Worm (Caenorhabditis elegans) whole organism, young adult: Measurements from ENCODE around the gene srg-15.

ENCODE experiments used
- F10E7.11 ChIP-seq: sonication (generic microtip); optimal IDR thresholded peaks from 2 replicates; lab custom pipeline; 2017; ENCODE audit warnings: mild to moderate bottlenecking, missing genetic modification characterization, moderate library complexity, missing compliant biosample characterization
- Y67H2A.10 ChIP-seq: fragments of 200-800 bp; sonication (Bioruptor generic); conservative IDR thresholded peaks from 2 replicates; pipeline ENCODE4 v1.3.6; 2022; ENCODE audit warnings: missing genetic modification reagents, missing genetic modification characterization, missing compliant biosample characterization
- Y79H2A.3 ChIP-seq: fragments of 200-800 bp; sonication (Bioruptor generic); conservative IDR thresholded peaks from 2 replicates; pipeline ENCODE4 v1.3.6; 2022; ENCODE audit warnings: missing genetic modification reagents, missing genetic modification characterization, missing compliant biosample characterization
- ZK185.1 ChIP-seq: sonication (generic microtip); optimal IDR thresholded peaks from 2 replicates; lab custom pipeline; 2016; ENCODE audit warnings: mild to moderate bottlenecking, missing genetic modification characterization, missing compliant biosample characterization; ENCODE audit not compliant: poor library complexity, severe bottlenecking
- ama-1 ChIP-seq, 3 experiments: fragments of 150-350 bp in 1 of 3; sonication (generic microtip) in 2 of 3; optimal IDR thresholded peaks; 2 replicates each; lab custom pipeline; 2014 to 2018; ENCODE audit warnings: missing biosample characterization in 2 of 3, missing genetic modification characterization in 2 of 3, missing genetic modification reagents in 2 of 3
- attf-6 ChIP-seq: fragments of 200-800 bp; sonication (Bioruptor generic); IDR thresholded peaks from 2 replicates; pipeline ENCODE4 v1.3.6; 2022; ENCODE audit warnings: missing genetic modification reagents, missing genetic modification characterization, missing compliant biosample characterization
- ceh-100 ChIP-seq: fragments of 200-800 bp; sonication (Bioruptor generic); IDR thresholded peaks from 2 replicates; pipeline ENCODE4 v1.3.6; 2022; ENCODE audit warnings: missing genetic modification reagents, missing genetic modification characterization, missing compliant biosample characterization
- ceh-40 ChIP-seq: fragments of 200-800 bp; sonication (Bioruptor generic); IDR thresholded peaks from 2 replicates; pipeline ENCODE4 v1.3.6; 2022; ENCODE audit warnings: missing genetic modification characterization, missing compliant biosample characterization
- die-1 ChIP-seq: sonication (generic microtip); optimal IDR thresholded peaks from 2 replicates; lab custom pipeline; 2016; ENCODE audit warnings: missing genotype, mild to moderate bottlenecking, missing genetic modification characterization, missing compliant biosample characterization
- dox-1 ChIP-seq: fragments of 200-800 bp; sonication (Bioruptor generic); IDR thresholded peaks from 2 replicates; pipeline ENCODE4 v1.3.6; 2022; ENCODE audit warnings: missing genetic modification reagents, missing genetic modification characterization, missing compliant biosample characterization
- egl-18 ChIP-seq: fragments of 200-800 bp; sonication (Bioruptor generic); IDR thresholded peaks from 2 replicates; pipeline ENCODE4 v1.3.6; 2022; ENCODE audit warnings: missing genetic modification reagents, missing genetic modification characterization, missing compliant biosample characterization
- egl-44 ChIP-seq: fragments of 200-800 bp; sonication (Bioruptor generic); IDR thresholded peaks from 2 replicates; pipeline ENCODE4 v1.3.6; 2022; ENCODE audit warnings: missing genetic modification reagents, missing genetic modification characterization, missing compliant biosample characterization
- egrh-3 ChIP-seq: fragments of 200-800 bp; sonication (Bioruptor generic); IDR thresholded peaks from 2 replicates; pipeline ENCODE4 v1.3.6; 2022; ENCODE audit warnings: missing genetic modification reagents, missing genetic modification characterization, missing compliant biosample characterization
- him-1 ChIP-seq: sonication (generic microtip); optimal IDR thresholded peaks from 2 replicates; lab custom pipeline; 2016; ENCODE audit warnings: missing genotype, missing genetic modification reagents, missing genetic modification characterization, missing compliant biosample characterization
- hlh-12 ChIP-seq: sonication (generic microtip); optimal IDR thresholded peaks from 2 replicates; lab custom pipeline; 2016; ENCODE audit warnings: missing genetic modification characterization, missing compliant biosample characterization
- hmg-20 ChIP-seq: fragments of 200-800 bp; sonication (Bioruptor generic); IDR thresholded peaks from 2 replicates; pipeline ENCODE4 v1.3.6; 2022; ENCODE audit warnings: missing genetic modification reagents, missing genetic modification characterization, missing compliant biosample characterization
- lin-26 ChIP-seq: fragments of 200-800 bp; sonication (Bioruptor generic); IDR thresholded peaks from 2 replicates; pipeline ENCODE4 v1.3.6; 2022; ENCODE audit warnings: missing genetic modification reagents, missing genetic modification characterization, missing compliant biosample characterization
- lin-35 ChIP-seq, 3 experiments: fragments of 150-350 bp in 2 of 3; sonication (generic microtip) in 1 of 3; optimal IDR thresholded peaks; 2 replicates each; lab custom pipeline; 2014 to 2018; ENCODE audit warnings: missing biosample characterization in 3 of 3, missing genetic modification characterization in 3 of 3, missing genetic modification reagents in 3 of 3
- lir-1 ChIP-seq: fragments of 200-800 bp; sonication (Bioruptor generic); conservative IDR thresholded peaks from 2 replicates; pipeline ENCODE4 v1.3.6; 2022; ENCODE audit warnings: missing genetic modification reagents, missing genetic modification characterization, missing compliant biosample characterization
- lsl-1 ChIP-seq: fragments of 200-800 bp; sonication (Bioruptor generic); optimal IDR thresholded peaks from 2 replicates; lab custom pipeline; 2018; ENCODE audit warnings: mild to moderate bottlenecking, missing genetic modification characterization, moderate library complexity, missing compliant biosample characterization
- madf-6 ChIP-seq: fragments of 200-800 bp; sonication (Bioruptor generic); IDR thresholded peaks from 2 replicates; pipeline ENCODE4 v1.3.6; 2022; ENCODE audit warnings: missing genetic modification reagents, missing genetic modification characterization, missing compliant biosample characterization
- madf-8 ChIP-seq: fragments of 200-800 bp; sonication (Bioruptor generic); conservative IDR thresholded peaks from 2 replicates; pipeline ENCODE4 v1.3.6; 2022; ENCODE audit warnings: missing genetic modification reagents, missing genetic modification characterization, missing compliant biosample characterization
- mel-28 ChIP-seq: sonication (generic microtip); optimal IDR thresholded peaks from 2 replicates; lab custom pipeline; 2016; ENCODE audit warnings: borderline replicate concordance, mild to moderate bottlenecking, missing genetic modification characterization, missing compliant biosample characterization
- nfya-2 ChIP-seq: fragments of 200-800 bp; sonication (Bioruptor generic); IDR thresholded peaks from 2 replicates; pipeline ENCODE4 v1.3.6; 2022; ENCODE audit warnings: missing genetic modification reagents, missing genetic modification characterization, missing compliant biosample characterization
- nhr-179 ChIP-seq: sonication (generic microtip); optimal IDR thresholded peaks from 2 replicates; lab custom pipeline; 2016; ENCODE audit warnings: mild to moderate bottlenecking, missing genetic modification characterization, missing compliant biosample characterization
- nhr-27 ChIP-seq: fragments of 200-800 bp; sonication (Bioruptor generic); optimal IDR thresholded peaks from 2 replicates; lab custom pipeline; 2018; ENCODE audit warnings: mild to moderate bottlenecking, missing genetic modification characterization, moderate library complexity, missing compliant biosample characterization
- nhr-80 ChIP-seq: sonication (generic microtip); optimal IDR thresholded peaks from 2 replicates; lab custom pipeline; 2016; ENCODE audit warnings: missing genetic modification characterization, missing compliant biosample characterization
- pha-4 ChIP-seq: fragments of 150-350 bp; sonication (generic microtip); optimal IDR thresholded peaks from 2 replicates; lab custom pipeline; 2014; ENCODE audit warnings: missing biosample characterization, missing genetic modification reagents, missing genetic modification characterization
- rec-8 ChIP-seq, 2 experiments: sonication (generic microtip); optimal IDR thresholded peaks; 2 replicates each; lab custom pipeline; 2016; ENCODE audit warnings: mild to moderate bottlenecking in 2 of 2, missing genetic modification characterization in 2 of 2, missing genetic modification reagents in 2 of 2, missing genotype in 2 of 2, missing biosample characterization in 1 of 2, missing compliant biosample characterization in 1 of 2, moderate library complexity in 1 of 2
- sdz-38 ChIP-seq: sonication (generic microtip); optimal IDR thresholded peaks from 2 replicates; lab custom pipeline; 2016; ENCODE audit warnings: missing genotype, missing genetic modification characterization, missing compliant biosample characterization
- somi-1 ChIP-seq: fragments of 200-800 bp; sonication (Bioruptor generic); optimal IDR thresholded peaks from 2 replicates; lab custom pipeline; 2018; ENCODE audit warnings: mild to moderate bottlenecking, missing genetic modification characterization, missing compliant biosample characterization
- tbp1 ChIP-seq: fragments of 200-800 bp; sonication (Bioruptor generic); optimal IDR thresholded peaks from 2 replicates; lab custom pipeline; 2018; ENCODE audit warnings: mild to moderate bottlenecking, missing genetic modification characterization, missing compliant biosample characterization
- xnd-1 ChIP-seq: sonication (generic microtip); optimal IDR thresholded peaks from 2 replicates; lab custom pipeline; 2016; ENCODE audit warnings: missing genotype, missing genetic modification reagents, missing genetic modification characterization, missing compliant biosample characterization
- zfh-2 ChIP-seq: fragments of 200-800 bp; sonication (Bioruptor generic); conservative IDR thresholded peaks from 2 replicates; pipeline ENCODE4 v1.3.6; 2022; ENCODE audit warnings: missing genetic modification reagents, missing genetic modification characterization, missing compliant biosample characterization
- ztf-28 ChIP-seq: fragments of 200-800 bp; sonication (Bioruptor generic); IDR thresholded peaks from 2 replicates; pipeline ENCODE4 v1.3.6; 2022; ENCODE audit warnings: missing genetic modification reagents, missing genetic modification characterization, missing compliant biosample characterization

srg-15 gene

ce11 chrII:8703729-8704128 is 6.5 kb downstream of the srg-15 start, which contains the start of gene ceh-7 (continued):
- no peak for TF ChIP-seq nhr-80 (tag; lab: Kevin White, UChicago)

- no peak for TF ChIP-seq attf-6
- TF ChIP-seq pha-4 (tag; lab: Kevin White, UChicago) = no peak
- no peak for TF ChIP-seq nhr-179 (tag; lab: Kevin White, UChicago)
- no peak for TF ChIP-seq lin-35 (GFP tag; optimal IDR thresholded peaks at IDR 0.05; lab: Kevin White, UChicago)
- TF ChIP-seq hlh-12 (tag; lab: Kevin White, UChicago) = no peak
- no peak for TF ChIP-seq rec-8 (tag; optimal IDR thresholded peaks at IDR 0.05; lab: Kevin White, UChicago)
- TF ChIP-seq lir-1 (GFP tag; lab: Robert Waterston, UW) = no peak
- TF ChIP-seq Y79H2A.3 = no peak
- no peak for TF ChIP-seq sdz-38 (tag; lab: Kevin White, UChicago)
- no peak for TF ChIP-seq die-1
- TF ChIP-seq zfh-2 (GFP tag; lab: Robert Waterston, UW) = no peak
- TF ChIP-seq egrh-3 = no peak
- no peak for TF ChIP-seq nhr-27 (tag; lab: Kevin White, UChicago)
- no peak for TF ChIP-seq him-1 (tag; lab: Kevin White, UChicago)
- no peak for TF ChIP-seq hmg-20 (GFP tag; lab: Robert Waterston, UW)
- TF ChIP-seq somi-1 = no peak
- TF ChIP-seq ztf-28 (GFP tag; lab: Robert Waterston, UW) = no peak
- TF ChIP-seq dox-1 = no peak
- no peak for TF ChIP-seq Y67H2A.10
- TF ChIP-seq, all 124 proteins: peak for 0
These were observed 8.4 kb downstream of the srg-15 start, which contains the start of gene sphk-1 for ce11 chrII:8701619-8702350. sphk-1 (minus strand) TSS chrII:8701669.

ce11 chrII:8701059-8701458 is 9.2 kb downstream of the srg-15 start:
- no peak for TF ChIP-seq ceh-100 (GFP tag; lab: Robert Waterston, UW)
- TF ChIP-seq egl-44 (GFP tag; lab: Robert Waterston, UW) = no peak
- TF ChIP-seq lin-26 (GFP tag; lab: Robert Waterston, UW) = no peak
- peak; percentile 77 for TF ChIP-seq madf-8 (GFP tag; lab: Robert Waterston, UW)
- peak; percentile 51 for TF ChIP-seq lsl-1 (GFP tag; lab: Kevin White, UChicago)
- TF ChIP-seq egl-18 (GFP tag; lab: Robert Waterston, UW) = no peak
- TF ChIP-seq tbp1 = no peak
- TF ChIP-seq mel-28 (tag; lab: Kevin White, UChicago) = no peak
- no peak for TF ChIP-seq ceh-40 (GFP tag; lab: Robert Waterston, UW)
- TF ChIP-seq xnd-1 (tag; lab: Kevin White, UChicago) = peak; percentile 57
- TF ChIP-seq sdz-38 (tag; lab: Kevin White, UChicago) = no peak
- TF ChIP-seq ZK185.1 = no peak
- no peak for TF ChIP-seq nfya-2
- no peak for TF ChIP-seq ama-1 (optimal IDR thresholded peaks at IDR 0.05; lab: Kevin White, UChicago)
- no peak for TF ChIP-seq ama-1 (GFP tag; optimal IDR thresholded peaks at IDR 0.05; lab: Kevin White, UChicago)
- TF ChIP-seq madf-6 = peak; percentile 72
- TF ChIP-seq, all 124 proteins: peak for 4

- peak; percentile 15 for TF ChIP-seq F10E7.11 (tag; lab: Kevin White, UChicago)
- TF ChIP-seq ZK185.1 = no peak
These were observed 11.4 kb downstream of the srg-15 start, which contains the start of gene chdh-1 for ce11 chrII:8698828-8699227. chdh-1 (minus strand) TSS chrII:8698928.
